Fruit fly (Drosophila melanogaster): ENCODE data around the gene CG12307.

The CG12307 gene

dm6 chr2L:11651910-11652498 is at the start of gene CG12307, which contains the start of gene CG4983:
Gene CG12307, minus strand, starts transcription at chr2L:11652010.
Gene CG4983, plus strand, starts transcription at chr2L:11652448.
- no peak for TF ChIP-seq sv (GFP tag; optimal IDR thresholded peaks at IDR 0.05)
- TF ChIP-seq CG32264 (GFP tag; optimal IDR thresholded peaks at IDR 0.05): no peak
- no peak for TF ChIP-seq psq (GFP tag; optimal IDR thresholded peaks at IDR 0.05)
- no peak for TF ChIP-seq Hr78 (GFP tag; optimal IDR thresholded peaks at IDR 0.05)
- TF ChIP-seq OdsH (GFP tag; optimal IDR thresholded peaks at IDR 0.05): no peak
- TF ChIP-seq Dif (GFP tag; optimal IDR thresholded peaks at IDR 0.05; ENCODE audit: partially characterized antibody): no peak
- TF ChIP-seq pan (optimal IDR thresholded peaks at IDR 0.05): no peak
- TF ChIP-seq Rel (GFP tag; optimal IDR thresholded peaks at IDR 0.05): no peak
- TF ChIP-seq Rel (tag; optimal IDR thresholded peaks at IDR 0.05): no peak
- no peak for TF ChIP-seq Sp1 (GFP tag; optimal IDR thresholded peaks at IDR 0.05)
- TF ChIP-seq Abd-B (GFP tag; optimal IDR thresholded peaks at IDR 0.05): no peak

dm6 chr2L:11694504-11694903 is 42.7 kb upstream of the CG12307 start, which contains the start of gene CG4988:
Gene CG4988, plus strand, starts transcription at chr2L:11694804.
- TF ChIP-seq dl (GFP tag; optimal IDR thresholded peaks at IDR 0.05; ENCODE audit: insufficient read depth in 1 of 2, partially characterized antibody in 2 of 2) (no peak), Rel (GFP tag; optimal IDR thresholded peaks at IDR 0.05) (no peak), Rel (tag; optimal IDR thresholded peaks at IDR 0.05) (no peak), Sp1 (GFP tag; optimal IDR thresholded peaks at IDR 0.05) (no peak)

dm6 chr2L:11662959-11663358 is 11.1 kb upstream of the CG12307 start, which contains the start of gene CG44477:
Gene CG44477, plus strand, starts transcription at chr2L:11663259.
- TF ChIP-seq woc (GFP tag; optimal IDR thresholded peaks at IDR 0.05) (no peak), N (GFP tag; optimal IDR thresholded peaks at IDR 0.05) (no peak), HLH106 (tag; optimal IDR thresholded peaks at IDR 0.05) (no peak), Hr83 (GFP tag; optimal IDR thresholded peaks at IDR 0.05; ENCODE audit: poor library complexity, severe bottlenecking) (no peak), Dfd (GFP tag; optimal IDR thresholded peaks at IDR 0.05) (no peak), CG9705 (GFP tag; optimal IDR thresholded peaks at IDR 0.05) (no peak), jim (GFP tag; optimal IDR thresholded peaks at IDR 0.05) (no peak), CG32264 (GFP tag; optimal IDR thresholded peaks at IDR 0.05) (no peak), rgr (GFP tag; optimal IDR thresholded peaks at IDR 0.05) (no peak), Mio (GFP tag; optimal IDR thresholded peaks at IDR 0.05) (no peak), Dif (GFP tag; optimal IDR thresholded peaks at IDR 0.05; ENCODE audit: partially characterized antibody) (no peak), Abd-B (GFP tag; optimal IDR thresholded peaks at IDR 0.05) (no peak), ey (GFP tag; optimal IDR thresholded peaks at IDR 0.05) (no peak), tai (GFP tag; optimal IDR thresholded peaks at IDR 0.05) (no peak), Jra (GFP tag; optimal IDR thresholded peaks at IDR 0.05) (no peak)

- TF ChIP-seq lola (GFP tag; optimal IDR thresholded peaks at IDR 0.05) (no peak), dmrt93B (GFP tag; optimal IDR thresholded peaks at IDR 0.05) (no peak), CrebA (GFP tag; optimal IDR thresholded peaks at IDR 0.05; ENCODE audit: borderline replicate concordance) (no peak), dsf (GFP tag; optimal IDR thresholded peaks at IDR 0.05; ENCODE audit: borderline replicate concordance) (no peak), N (GFP tag; optimal IDR thresholded peaks at IDR 0.05) (no peak)
Observed at dm6 chr2L:11657110-11657509, 5.3 kb upstream of the CG12307 start, which contains the start of gene CG43167. Gene CG43167, plus strand, starts transcription at chr2L:11657410.

- TF ChIP-seq pan (optimal IDR thresholded peaks at IDR 0.05): no peak
- TF ChIP-seq Dif (GFP tag; optimal IDR thresholded peaks at IDR 0.05; ENCODE audit: partially characterized antibody): no peak
- TF ChIP-seq Vsx2 (GFP tag; optimal IDR thresholded peaks at IDR 0.05; ENCODE audit: partially characterized antibody): no peak
- no peak for TF ChIP-seq tai (GFP tag; optimal IDR thresholded peaks at IDR 0.05)
- no peak for TF ChIP-seq Mio (GFP tag; optimal IDR thresholded peaks at IDR 0.05)
- no peak for TF ChIP-seq foxo (GFP tag; optimal IDR thresholded peaks at IDR 0.05)
- no peak for TF ChIP-seq Dfd (GFP tag; optimal IDR thresholded peaks at IDR 0.05)
- no peak for TF ChIP-seq Sp1 (GFP tag; optimal IDR thresholded peaks at IDR 0.05)
- TF ChIP-seq Jra (GFP tag; optimal IDR thresholded peaks at IDR 0.05): no peak
Observed at dm6 chr2L:11648739-11649138, 3.1 kb downstream of the CG12307 start, which contains the start of gene CG6614. Gene CG6614, minus strand, starts transcription at chr2L:11648839.

All from whole organism, wandering third instar larva.